Worm (Caenorhabditis elegans): ENCODE measurements around the gene M106.3.

The M106.3 gene

DNA sequence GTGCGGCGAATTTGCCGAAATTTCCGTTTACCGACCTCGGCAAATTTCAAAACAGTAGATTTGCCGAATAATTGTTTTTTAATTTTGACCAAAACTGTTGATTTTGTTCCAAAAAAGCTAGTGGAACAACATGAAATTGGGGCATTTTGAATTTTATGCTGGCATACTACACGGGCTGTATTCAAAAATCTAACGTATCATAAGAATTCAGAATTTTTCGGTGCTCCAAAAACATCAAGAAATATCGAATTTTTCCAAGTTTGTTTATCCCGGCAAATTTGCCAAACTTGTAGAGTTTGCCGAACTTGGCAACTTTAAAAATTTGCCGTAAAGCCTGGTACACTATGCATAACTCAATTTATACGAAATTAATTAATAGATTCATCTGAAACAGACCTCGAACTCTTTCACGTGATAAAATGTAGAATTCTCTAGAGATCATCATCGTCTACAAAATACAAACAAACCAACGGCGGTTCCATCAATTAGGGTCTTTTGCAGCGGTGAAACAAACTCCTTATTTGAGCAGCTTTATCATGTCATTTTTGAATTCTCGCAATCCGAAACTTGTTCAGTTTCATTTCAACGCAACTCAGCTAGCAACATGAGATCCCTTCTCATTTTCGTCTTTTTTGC is 51.9 kb downstream of the M106.3 start, which contains the start of gene R06F6.14:
TSS of gene R06F6.14 (plus strand) at position 586 of the 636 bp plus-strand sequence.
- TF ChIP-seq madf-2 (tag; optimal IDR thresholded peaks at IDR 0.05), result no peak

Data from whole organism, late embryonic.